Fruit fly (Drosophila melanogaster) Kc167 (cell line): ENCODE measurements around the gene tkv.

Experiments
- Myc ChIP-seq: fragments of >200 bp; optimal IDR thresholded peaks from 2 replicates; lab custom pipeline; 2017; ENCODE audit warnings: missing external identifiers
- Sin3A ChIP-seq: fragments of >200 bp; optimal IDR thresholded peaks from 2 replicates; lab custom pipeline; 2018; ENCODE audit warnings: missing external identifiers
- h ChIP-seq: fragments of >200 bp; optimal IDR thresholded peaks from 3 replicates; lab custom pipeline; 2018; ENCODE audit warnings: missing external identifiers
- insv ChIP-seq: fragments of >200 bp; optimal IDR thresholded peaks from 3 replicates; lab custom pipeline; 2018; ENCODE audit warnings: missing external identifiers
- psq ChIP-seq: fragments of >200 bp; optimal IDR thresholded peaks from 2 replicates; lab custom pipeline; 2017; ENCODE audit warnings: missing external identifiers
- ttk ChIP-seq: sonication (Bioruptor generic); optimal IDR thresholded peaks from 2 replicates; lab custom pipeline; 2017; ENCODE audit warnings: missing external identifiers

dm6 chr2L:5286572-5286971 is 15.4 kb upstream of the tkv start:
- TF ChIP-seq h (lab: Kevin White, UChicago) (no peak), Sin3A (no peak), ttk (lab: Kevin White, UChicago) (no peak), Myc (no peak), psq (no peak), insv (lab: Kevin White, UChicago) (no peak)
